Worm (Caenorhabditis elegans) whole organism, L2 larva: Measurements from ENCODE around the gene C39H7.4.

ENCODE experiments used
- C34F6.9 ChIP-seq: fragments of 150-350 bp; optimal IDR thresholded peaks from 2 replicates; lab custom pipeline; 2014; ENCODE audit warnings: missing biosample characterization, missing genetic modification characterization
- R02D3.7 ChIP-seq: fragments of 150-350 bp; optimal IDR thresholded peaks from 2 replicates; lab custom pipeline; 2014; ENCODE audit warnings: missing biosample characterization, missing genetic modification characterization
- Y55F3AM.14 ChIP-seq: fragments of 200-800 bp; sonication (Bioruptor generic); optimal IDR thresholded peaks from 2 replicates; lab custom pipeline; 2018; ENCODE audit warnings: mild to moderate bottlenecking, missing genetic modification characterization, missing compliant biosample characterization
- ZK546.5 ChIP-seq: sonication (generic microtip); optimal IDR thresholded peaks from 2 replicates; lab custom pipeline; 2017; ENCODE audit warnings: missing biosample characterization, missing genetic modification characterization
- alr-1 ChIP-seq: fragments of 150-350 bp; optimal IDR thresholded peaks from 2 replicates; lab custom pipeline; 2014; ENCODE audit warnings: missing biosample characterization, missing genetic modification characterization
- aly-2 ChIP-seq: fragments of 150-350 bp; optimal IDR thresholded peaks from 2 replicates; lab custom pipeline; 2014; ENCODE audit warnings: missing biosample characterization, missing genetic modification characterization
- blmp-1 ChIP-seq: sonication (generic microtip); optimal IDR thresholded peaks from 2 replicates; lab custom pipeline; 2017; ENCODE audit warnings: missing genetic modification characterization, mild to moderate bottlenecking, missing compliant biosample characterization, antibody characterized with exemption, moderate library complexity; ENCODE audit not compliant: insufficient read depth
- ceh-82 ChIP-seq: fragments of 150-350 bp; optimal IDR thresholded peaks from 2 replicates; lab custom pipeline; 2014; ENCODE audit warnings: missing biosample characterization, missing genetic modification characterization
- crh-2 ChIP-seq: sonication (generic microtip); optimal IDR thresholded peaks from 2 replicates; lab custom pipeline; 2017; ENCODE audit warnings: missing biosample characterization, missing genetic modification characterization
- dmd-4 ChIP-seq: sonication (generic microtip); optimal IDR thresholded peaks from 2 replicates; lab custom pipeline; 2017; ENCODE audit warnings: missing biosample characterization, missing genetic modification characterization
- egl-27 ChIP-seq: sonication (generic microtip); optimal IDR thresholded peaks from 3 replicates; lab custom pipeline; 2017; ENCODE audit warnings: missing biosample characterization, missing genetic modification reagents, missing genetic modification characterization
- fos-1 ChIP-seq: fragments of 150-350 bp; optimal IDR thresholded peaks from 2 replicates; lab custom pipeline; 2014; ENCODE audit warnings: missing biosample characterization, missing genetic modification characterization
- gmeb-1 ChIP-seq: fragments of 150-350 bp; optimal IDR thresholded peaks from 2 replicates; lab custom pipeline; 2014; ENCODE audit warnings: missing biosample characterization, missing genetic modification characterization
- lin-13 ChIP-seq: fragments of 150-350 bp; optimal IDR thresholded peaks from 2 replicates; lab custom pipeline; 2014; ENCODE audit warnings: missing biosample characterization, missing genetic modification reagents, missing genetic modification characterization
- lin-39 ChIP-seq: fragments of 150-350 bp; optimal IDR thresholded peaks from 2 replicates; lab custom pipeline; 2014; ENCODE audit warnings: missing biosample characterization, missing genetic modification reagents, missing genetic modification characterization
- lsy-2 ChIP-seq, 2 experiments: fragments of 150-350 bp in 1 of 2; sonication (generic microtip) in 1 of 2; optimal IDR thresholded peaks; 2 replicates each; lab custom pipeline; 2014 to 2017; ENCODE audit warnings: missing biosample characterization in 2 of 2, missing genetic modification characterization in 2 of 2
- mab-5 ChIP-seq: fragments of 150-350 bp; optimal IDR thresholded peaks from 2 replicates; lab custom pipeline; 2014; ENCODE audit warnings: missing biosample characterization, missing genetic modification characterization
- mdl-1 ChIP-seq, 2 experiments: fragments of 150-350 bp in 1 of 2; sonication (generic microtip) in 1 of 2; optimal IDR thresholded peaks; 2 replicates each; lab custom pipeline; 2017; ENCODE audit warnings: missing biosample characterization in 2 of 2, missing genetic modification characterization in 2 of 2
- nhr-10 ChIP-seq: sonication (generic microtip); optimal IDR thresholded peaks from 2 replicates; lab custom pipeline; 2017; ENCODE audit warnings: missing biosample characterization, missing genetic modification characterization
- nhr-11 ChIP-seq: fragments of 150-350 bp; optimal IDR thresholded peaks from 2 replicates; lab custom pipeline; 2014; ENCODE audit warnings: missing biosample characterization, missing genetic modification characterization
- nhr-21 ChIP-seq: fragments of 150-350 bp; optimal IDR thresholded peaks from 2 replicates; lab custom pipeline; 2014; ENCODE audit warnings: missing biosample characterization, missing genetic modification characterization
- nhr-23 ChIP-seq: fragments of 150-350 bp; optimal IDR thresholded peaks from 2 replicates; lab custom pipeline; 2014; ENCODE audit warnings: missing biosample characterization, missing genetic modification reagents, missing genetic modification characterization
- nhr-25 ChIP-seq: fragments of 150-350 bp; sonication (generic microtip); optimal IDR thresholded peaks from 3 replicates; lab custom pipeline; 2014; ENCODE audit warnings: missing biosample characterization, missing genetic modification characterization
- peb-1 ChIP-seq: fragments of 150-350 bp; optimal IDR thresholded peaks from 2 replicates; lab custom pipeline; 2014; ENCODE audit warnings: missing biosample characterization, missing genetic modification characterization
- skn-1 ChIP-seq: sonication (generic microtip); optimal IDR thresholded peaks from 2 replicates; lab custom pipeline; 2017; ENCODE audit warnings: missing biosample characterization, missing genetic modification characterization
- sma-9 ChIP-seq, 2 experiments: fragments of 150-350 bp in 1 of 2; sonication (generic microtip) in 1 of 2; optimal IDR thresholded peaks; 2 replicates each; lab custom pipeline; 2014 to 2016; ENCODE audit warnings: missing genetic modification characterization in 2 of 2, mild to moderate bottlenecking in 1 of 2, missing biosample characterization in 1 of 2, missing compliant biosample characterization in 1 of 2, missing genetic modification reagents in 1 of 2, moderate library complexity in 1 of 2
- snpc-4 ChIP-seq: fragments of 150-350 bp; optimal IDR thresholded peaks from 2 replicates; lab custom pipeline; 2014; ENCODE audit warnings: missing biosample characterization, missing genetic modification characterization
- unc-39 ChIP-seq: fragments of 150-350 bp; optimal IDR thresholded peaks from 2 replicates; lab custom pipeline; 2014; ENCODE audit warnings: missing biosample characterization, missing genetic modification characterization
- unc-55 ChIP-seq: fragments of 150-350 bp; sonication (generic microtip); optimal IDR thresholded peaks from 3 replicates; lab custom pipeline; 2014; ENCODE audit warnings: missing biosample characterization, missing genetic modification reagents, missing genetic modification characterization
- unc-62 ChIP-seq: fragments of 150-350 bp; optimal IDR thresholded peaks from 2 replicates; lab custom pipeline; 2014; ENCODE audit warnings: missing biosample characterization, missing genetic modification reagents, missing genetic modification characterization
- zag-1 ChIP-seq: fragments of 150-350 bp; optimal IDR thresholded peaks from 2 replicates; lab custom pipeline; 2014; ENCODE audit warnings: missing biosample characterization, missing genetic modification characterization
- ztf-1 ChIP-seq: fragments of 200-800 bp; sonication (Bioruptor generic); conservative IDR thresholded peaks from 2 replicates; pipeline ENCODE4 v1.3.6; 2022; ENCODE audit warnings: missing genetic modification characterization, missing compliant biosample characterization
- ztf-4 ChIP-seq: fragments of 150-350 bp; optimal IDR thresholded peaks from 2 replicates; lab custom pipeline; 2014; ENCODE audit warnings: missing biosample characterization, missing genetic modification characterization

The C39H7.4 gene

ce11 chrIV:5653649-5654048 lies 39.2 kb upstream of the C39H7.4 start, which contains the start of gene clec-178:
Gene clec-178 (plus strand): TSS chrIV:5653949.
- no peak for TF ChIP-seq skn-1 (tag; lab: Kevin White, UChicago)
- no peak for TF ChIP-seq nhr-23
- no peak for TF ChIP-seq snpc-4
- TF ChIP-seq aly-2 (tag; lab: Kevin White, UChicago) = no peak
- no peak for TF ChIP-seq nhr-10
- no peak for TF ChIP-seq alr-1 (tag; lab: Kevin White, UChicago)
- TF ChIP-seq blmp-1 (tag; lab: Kevin White, UChicago) = no peak
- no peak for TF ChIP-seq lin-13 (GFP tag; lab: Kevin White, UChicago)
- no peak for TF ChIP-seq ztf-4
- no peak for TF ChIP-seq unc-55 (GFP tag; lab: Kevin White, UChicago)

ce11 chrIV:5652811-5653483 lies 38.5 kb upstream of the C39H7.4 start:
- TF ChIP-seq fos-1 (tag; lab: Kevin White, UChicago) = peak; percentile 15
- no peak for TF ChIP-seq ZK546.5 (tag; lab: Kevin White, UChicago)
- peak; percentile 23 for TF ChIP-seq sma-9 (GFP tag; optimal IDR thresholded peaks at IDR 0.05; lab: Kevin White, UChicago)
- TF ChIP-seq sma-9 (tag; optimal IDR thresholded peaks at IDR 0.05; lab: Kevin White, UChicago) = no peak
- TF ChIP-seq, all 48 proteins: peak for 2

ce11 chrIV:5650761-5651332 lies 36.4 kb upstream of the C39H7.4 start:
- TF ChIP-seq nhr-23 (no peak), lin-39 (tag; lab: Kevin White, UChicago) (no peak), ztf-4 (no peak), nhr-11 (no peak), egl-27 (tag; lab: Kevin White, UChicago) (no peak), lsy-2 (tag; optimal IDR thresholded peaks at IDR 0.05; lab: Kevin White, UChicago) (peak in 1 of 2 experiments; percentile 10), ztf-1 (no peak), nhr-25 (tag; lab: Kevin White, UChicago) (peak; percentile 15), mab-5 (tag; lab: Kevin White, UChicago) (no peak), crh-2 (tag; lab: Kevin White, UChicago) (peak; percentile 8), lin-13 (GFP tag; lab: Kevin White, UChicago) (no peak), Y55F3AM.14 (GFP tag; lab: Kevin White, UChicago) (no peak), skn-1 (tag; lab: Kevin White, UChicago) (no peak), nhr-10 (no peak), aly-2 (tag; lab: Kevin White, UChicago) (no peak), zag-1 (tag; lab: Kevin White, UChicago) (no peak)

ce11 chrIV:5649073-5649583 lies 34.7 kb upstream of the C39H7.4 start, which contains the start of gene csn-5:
Gene csn-5 (plus strand): TSS chrIV:5649533.
- peak; percentile 23 for TF ChIP-seq C34F6.9 (tag; lab: Kevin White, UChicago)
- peak; percentile 77 for TF ChIP-seq R02D3.7 (tag; lab: Kevin White, UChicago)
- TF ChIP-seq dmd-4 (tag; lab: Kevin White, UChicago) = no peak
- TF ChIP-seq, all 48 proteins: peak for 2

ce11 chrIV:5645514-5646052 lies 31.2 kb upstream of the C39H7.4 start, which contains the start of the genes srd-8 and B0547.2:
Gene srd-8 (minus strand): TSS chrIV:5645614.
Gene B0547.2 (plus strand): TSS chrIV:5646002.
- no peak for TF ChIP-seq mdl-1 (tag; optimal IDR thresholded peaks at IDR 0.05; lab: Kevin White, UChicago)
- no peak for TF ChIP-seq nhr-10
- no peak for TF ChIP-seq nhr-21 (tag; lab: Kevin White, UChicago)
- TF ChIP-seq peb-1 (tag; lab: Kevin White, UChicago) = no peak
- TF ChIP-seq R02D3.7 (tag; lab: Kevin White, UChicago) = no peak
- no peak for TF ChIP-seq nhr-11
- TF ChIP-seq nhr-23 = no peak
- TF ChIP-seq gmeb-1 (tag; lab: Kevin White, UChicago) = no peak
- no peak for TF ChIP-seq dmd-4 (tag; lab: Kevin White, UChicago)
- no peak for TF ChIP-seq ztf-1
- TF ChIP-seq nhr-25 (tag; lab: Kevin White, UChicago) = no peak
- no peak for TF ChIP-seq aly-2 (tag; lab: Kevin White, UChicago)
- no peak for TF ChIP-seq ceh-82 (tag; lab: Kevin White, UChicago)
- TF ChIP-seq unc-62 (GFP tag; lab: Kevin White, UChicago) = no peak
- no peak for TF ChIP-seq egl-27 (tag; lab: Kevin White, UChicago)
- no peak for TF ChIP-seq blmp-1 (tag; lab: Kevin White, UChicago)
- no peak for TF ChIP-seq unc-39 (tag; lab: Kevin White, UChicago)
- TF ChIP-seq skn-1 (tag; lab: Kevin White, UChicago) = no peak
- TF ChIP-seq C34F6.9 (tag; lab: Kevin White, UChicago) = no peak
